Fruit fly (Drosophila melanogaster): ENCODE results near the gene CG17597.

The CG17597 gene

DNA sequence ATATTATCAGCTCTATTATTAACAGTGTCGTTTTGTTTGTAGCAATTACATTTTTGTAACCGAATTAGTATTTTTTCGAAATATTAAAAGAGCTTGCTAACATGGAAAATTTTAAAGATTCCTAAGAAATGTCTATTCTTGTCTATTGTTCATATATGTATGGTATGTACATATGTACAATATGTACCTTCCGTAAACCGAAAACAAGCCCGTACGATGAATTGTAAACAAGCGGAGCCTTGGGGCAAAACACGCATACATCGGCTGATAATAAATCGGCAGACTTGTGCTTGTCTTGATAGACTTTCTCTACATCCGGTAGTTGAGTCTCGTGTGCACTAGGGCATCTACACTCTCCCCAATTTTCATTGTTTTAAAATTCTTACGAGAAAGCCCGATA, 8.1 kb downstream of the CG17597 start (continued):
- peak; percentile 49; the same call in 1 of the 3 replicates for TF ChIP-seq gce (GFP tag; IDR thresholded peaks at IDR 0.05)
- TF ChIP-seq CG17359 (tag; optimal IDR thresholded peaks at IDR 0.05) = peak; percentile 68
- no peak for TF ChIP-seq grau (tag; optimal IDR thresholded peaks at IDR 0.05)
- peak; percentile 56 for TF ChIP-seq CG18764 (GFP tag; optimal IDR thresholded peaks at IDR 0.05)
- TF ChIP-seq corto (GFP tag; optimal IDR thresholded peaks at IDR 0.05) = no peak
- peak; percentile 72 for TF ChIP-seq CG18599 (GFP tag; optimal IDR thresholded peaks at IDR 0.05)
- no peak for TF ChIP-seq her (GFP tag; optimal IDR thresholded peaks at IDR 0.05)
- TF ChIP-seq dmrt11E (tag; optimal IDR thresholded peaks at IDR 0.05) = peak; percentile 61
- peak; percentile 38 for TF ChIP-seq CG6254 (GFP tag; optimal IDR thresholded peaks at IDR 0.05)
- peak; percentile 12 for TF ChIP-seq Hey (tag; optimal IDR thresholded peaks at IDR 0.05)
- peak in 1 of 3 experiments; percentile 40 for TF ChIP-seq lola (GFP tag; optimal IDR thresholded peaks at IDR 0.05)
- peak; percentile 73 for TF ChIP-seq CG2875 (GFP tag; optimal IDR thresholded peaks at IDR 0.05)
- peak; percentile 80 for TF ChIP-seq ATbp (GFP tag; optimal IDR thresholded peaks at IDR 0.05)
- TF ChIP-seq NC2β (GFP tag; optimal IDR thresholded peaks at IDR 0.05) = peak; percentile 50
- TF ChIP-seq CG10959 (GFP tag; IDR thresholded peaks at IDR 0.05) = peak; percentile 41; the same call in 1 of the 2 replicates
- no peak for TF ChIP-seq nerfin-2 (GFP tag; IDR thresholded peaks at IDR 0.05; ENCODE audit: partially characterized antibody)
- peak; percentile 4 for TF ChIP-seq CG10979 (tag; optimal IDR thresholded peaks at IDR 0.05)
- TF ChIP-seq CoRest (tag; optimal IDR thresholded peaks at IDR 0.05) = peak; percentile 18
- TF ChIP-seq CG3281 (GFP tag; optimal IDR thresholded peaks at IDR 0.05) = peak; percentile 8
- TF ChIP-seq CG13123 (GFP tag; optimal IDR thresholded peaks at IDR 0.05) = peak; percentile 19
- TF ChIP-seq PHDP (tag; optimal IDR thresholded peaks at IDR 0.05) = peak; percentile 41
- no peak for TF ChIP-seq Usf (GFP tag; optimal IDR thresholded peaks at IDR 0.05)
- no peak for TF ChIP-seq sug (tag; optimal IDR thresholded peaks at IDR 0.05)
- TF ChIP-seq CG2678 (tag; optimal IDR thresholded peaks at IDR 0.05) = peak; percentile 54
- TF ChIP-seq CG14710 (tag; optimal IDR thresholded peaks at IDR 0.05) = peak; percentile 36
- peak; percentile 50 for TF ChIP-seq Fer1 (GFP tag; optimal IDR thresholded peaks at IDR 0.05)
- no peak for TF ChIP-seq Myb (GFP tag; optimal IDR thresholded peaks at IDR 0.05)
- peak; percentile 11 for TF ChIP-seq twi (tag; optimal IDR thresholded peaks at IDR 0.05)
- peak; percentile 18 for TF ChIP-seq CG11398 (GFP tag; optimal IDR thresholded peaks at IDR 0.05)
- TF ChIP-seq danr (GFP tag; IDR thresholded peaks at IDR 0.05) = no peak
- peak; percentile 4 for TF ChIP-seq Oli (tag; optimal IDR thresholded peaks at IDR 0.05)
- peak; percentile 57 for TF ChIP-seq nerfin-1 (tag; optimal IDR thresholded peaks at IDR 0.05)
- TF ChIP-seq Mes4 (GFP tag; optimal IDR thresholded peaks at IDR 0.05) = peak; percentile 42
- no peak for TF ChIP-seq sc (optimal IDR thresholded peaks at IDR 0.05)
- peak; percentile 47 for TF ChIP-seq sc (GFP tag; optimal IDR thresholded peaks at IDR 0.05)
- peak; percentile 17 for TF ChIP-seq CG8944 (GFP tag; optimal IDR thresholded peaks at IDR 0.05)
- peak; percentile 50 for TF ChIP-seq fd3F (GFP tag; optimal IDR thresholded peaks at IDR 0.05)
- TF ChIP-seq CG13894 (tag; optimal IDR thresholded peaks at IDR 0.05) = no peak
- no peak for TF ChIP-seq CG13775 (GFP tag; optimal IDR thresholded peaks at IDR 0.05)
- peak; percentile 50 for TF ChIP-seq caup (GFP tag; optimal IDR thresholded peaks at IDR 0.05; ENCODE audit: severe bottlenecking)
- no peak for TF ChIP-seq gfzf (GFP tag; optimal IDR thresholded peaks at IDR 0.05)
- peak; percentile 86 for TF ChIP-seq MTF-1 (GFP tag; optimal IDR thresholded peaks at IDR 0.05; ENCODE audit: borderline replicate concordance)
- no peak for TF ChIP-seq Hmr (GFP tag; optimal IDR thresholded peaks at IDR 0.05)
- peak; percentile 28 for TF ChIP-seq CG8359 (GFP tag; optimal IDR thresholded peaks at IDR 0.05; ENCODE audit: borderline replicate concordance)
- TF ChIP-seq chif (GFP tag; optimal IDR thresholded peaks at IDR 0.05) = peak in 1 of 2 experiments; percentile 40
- TF ChIP-seq wdn (GFP tag; IDR thresholded peaks at IDR 0.05) = no peak
- TF ChIP-seq ash1 (GFP tag; optimal IDR thresholded peaks at IDR 0.05) = no peak
- TF ChIP-seq CG2712 (tag; optimal IDR thresholded peaks at IDR 0.05) = peak; percentile 22
- 0 out of 2 replicates have a peak, but pooled peaks have one; percentile 15 for TF ChIP-seq CG4730 (GFP tag; IDR thresholded peaks at IDR 0.05)

All from whole organism, embryonic.